Worm (Caenorhabditis elegans) whole organism, L4/young adult: ENCODE measurements around the gene F32D8.5.

ENCODE experiments used
- W03F9.2 ChIP-seq: fragments of 150-350 bp; optimal IDR thresholded peaks from 2 replicates; lab custom pipeline; 2014; ENCODE audit warnings: missing biosample characterization, missing genetic modification characterization
- dao-5 ChIP-seq: sonication (generic microtip); optimal IDR thresholded peaks from 2 replicates; lab custom pipeline; 2016; ENCODE audit warnings: missing genotype, missing genetic modification characterization, moderate library complexity, missing compliant biosample characterization
- him-1 ChIP-seq: sonication (generic microtip); optimal IDR thresholded peaks from 2 replicates; lab custom pipeline; 2016; ENCODE audit warnings: missing genotype, missing genetic modification reagents, missing genetic modification characterization, missing compliant biosample characterization

DNA sequence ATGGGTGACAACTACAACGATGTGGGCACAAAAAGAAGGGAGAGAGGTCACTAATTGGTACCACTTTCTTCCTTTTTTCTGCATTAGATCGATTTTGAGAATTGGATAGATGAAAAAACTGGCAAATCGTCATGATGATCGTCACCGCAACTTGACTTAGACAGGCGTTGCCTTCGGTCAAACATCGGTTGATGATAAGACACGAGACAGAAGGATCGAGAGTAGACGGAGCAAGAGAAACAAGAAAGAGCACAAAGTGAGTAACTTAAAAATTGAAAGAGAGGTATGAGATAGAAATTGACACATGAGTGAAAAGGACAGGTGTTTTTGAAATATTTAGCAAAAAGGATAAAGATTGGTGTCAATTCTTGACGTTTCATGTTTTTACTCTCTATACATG lies 24.6 kb upstream of the F32D8.5 start:
- TF ChIP-seq him-1 (tag; lab: Kevin White, UChicago) (no peak), W03F9.2 (no peak), dao-5 (tag; lab: Kevin White, UChicago) (no peak)
